Worm (Caenorhabditis elegans) whole organism, midembryonic: ENCODE data around the gene nhr-277.
A peak's percentile ranks its signal among the peaks of the same experiment; 100 is the strongest.

ENCODE experiments used
- T22C8.4 ChIP-seq: fragments of 200-800 bp; sonication (Bioruptor generic); IDR thresholded peaks from 2 replicates; pipeline ENCODE4 v1.3.6; 2022; ENCODE audit warnings: missing genetic modification characterization, missing compliant biosample characterization
- klf-2 ChIP-seq: fragments of 200-800 bp; sonication (Bioruptor generic); conservative IDR thresholded peaks from 2 replicates; pipeline ENCODE4 v1.3.6; 2022; ENCODE audit warnings: missing genetic modification reagents, missing genetic modification characterization, missing compliant biosample characterization
- ref-1 ChIP-seq: fragments of 200-800 bp; sonication (Bioruptor generic); conservative IDR thresholded peaks from 2 replicates; pipeline ENCODE4 v1.3.6; 2022; ENCODE audit warnings: missing genetic modification reagents, missing genetic modification characterization, missing compliant biosample characterization
- tab-1 ChIP-seq: fragments of 200-800 bp; sonication (Bioruptor generic); IDR thresholded peaks from 2 replicates; pipeline ENCODE4 v1.3.6; 2022; ENCODE audit warnings: missing genetic modification characterization, missing compliant biosample characterization

DNA sequence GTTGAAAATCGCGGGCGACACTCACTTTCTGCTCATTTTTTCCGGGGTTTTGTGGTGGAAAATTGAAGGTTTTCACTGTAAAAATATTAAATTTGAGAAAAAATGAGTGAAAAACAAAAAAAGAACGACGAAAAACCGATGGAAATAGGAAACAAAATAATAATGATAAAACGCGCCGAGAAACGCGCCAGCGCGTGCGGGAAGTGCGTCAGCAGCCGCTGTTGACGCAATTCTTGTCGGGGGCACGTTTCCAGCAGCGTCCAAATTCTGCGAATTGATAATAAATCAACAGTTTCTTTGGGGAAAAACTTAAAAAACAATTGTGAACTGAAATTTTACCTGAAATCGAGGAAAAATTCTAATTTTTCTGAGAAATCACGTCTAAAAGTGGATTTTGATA, 17.0 kb upstream of the nhr-277 start, which contains the start of gene ubxn-2:
- no peak for TF ChIP-seq klf-2
- no peak for TF ChIP-seq ref-1
- peak; percentile 30; the same call in 1 of the 2 replicates for TF ChIP-seq T22C8.4 (GFP tag; lab: Robert Waterston, UW)
- no peak for TF ChIP-seq tab-1 (GFP tag; lab: Robert Waterston, UW)
